Fruit fly (Drosophila melanogaster): Measurements from ENCODE around the gene ORMDL.

Gene ORMDL

DNA sequence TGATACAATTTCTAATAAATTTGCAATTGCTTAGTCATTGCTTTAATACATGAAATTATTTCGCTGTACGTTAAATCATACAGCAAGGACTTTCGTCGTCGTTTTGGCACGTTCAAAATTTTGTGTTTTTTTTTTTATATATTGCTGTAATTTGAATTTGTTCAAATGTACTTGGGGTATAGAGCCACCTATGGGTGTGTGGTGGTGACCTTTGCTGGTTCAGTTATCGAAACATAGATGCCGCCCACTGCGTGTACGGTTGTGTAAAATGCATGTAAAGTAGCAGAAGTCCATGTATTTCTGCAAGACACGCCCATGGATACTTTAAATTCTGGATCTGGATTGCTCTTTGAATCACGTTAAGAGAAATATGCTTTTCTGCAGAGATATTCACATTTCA is 30.8 kb upstream of the ORMDL start (continued):
- peak; percentile 1 for TF ChIP-seq slou (GFP tag; optimal IDR thresholded peaks at IDR 0.05)
- no peak for TF ChIP-seq hth (optimal IDR thresholded peaks at IDR 0.05)
- TF ChIP-seq aop (GFP tag; IDR thresholded peaks at IDR 0.05): peak; percentile 44; the same call in 1 of the 2 replicates
- peak; percentile 53 for TF ChIP-seq NfI (GFP tag; optimal IDR thresholded peaks at IDR 0.05)
- peak; percentile 2 for TF ChIP-seq CG12236 (GFP tag; optimal IDR thresholded peaks at IDR 0.05)
- peak; percentile 77 for TF ChIP-seq CG6791 (GFP tag; IDR thresholded peaks at IDR 0.05; ENCODE audit: partially characterized antibody)
- TF ChIP-seq Doc2 (GFP tag; IDR thresholded peaks at IDR 0.05): no peak
- no peak for TF ChIP-seq CG6765 (GFP tag; optimal IDR thresholded peaks at IDR 0.05)
- no peak for TF ChIP-seq scrt (GFP tag; optimal IDR thresholded peaks at IDR 0.05)
- peak; percentile 72 for TF ChIP-seq Jarid2 (GFP tag; optimal IDR thresholded peaks at IDR 0.05)
- TF ChIP-seq Nf-YC (tag; optimal IDR thresholded peaks at IDR 0.05): peak; percentile 63
- no peak for TF ChIP-seq CG3838 (GFP tag; optimal IDR thresholded peaks at IDR 0.05)
- no peak for TF ChIP-seq CG1529 (GFP tag; optimal IDR thresholded peaks at IDR 0.05)
- peak; percentile 62 for TF ChIP-seq CG9817 (tag; optimal IDR thresholded peaks at IDR 0.05)
- peak; percentile 16 for TF ChIP-seq Max (GFP tag; optimal IDR thresholded peaks at IDR 0.05)
- TF ChIP-seq inv (GFP tag; IDR thresholded peaks at IDR 0.05; ENCODE audit: partially characterized antibody): no peak
- TF ChIP-seq Gsc (GFP tag; IDR thresholded peaks at IDR 0.05): no peak
- no peak for TF ChIP-seq CG12219 (GFP tag; optimal IDR thresholded peaks at IDR 0.05)
- no peak for TF ChIP-seq BtbVII (GFP tag; optimal IDR thresholded peaks at IDR 0.05)
- TF ChIP-seq tll (GFP tag; optimal IDR thresholded peaks at IDR 0.05): peak in 1 of 2 experiments; percentile 53
- TF ChIP-seq CTCF (GFP tag; optimal IDR thresholded peaks at IDR 0.05): peak; percentile 100
- TF ChIP-seq kni (GFP tag; optimal IDR thresholded peaks at IDR 0.05): no peak
- TF ChIP-seq CG3726 (GFP tag; IDR thresholded peaks at IDR 0.05): peak; percentile 18; the same call in 1 of the 3 replicates
- no peak for TF ChIP-seq sima (GFP tag; optimal IDR thresholded peaks at IDR 0.05)
- peak; percentile 87 for TF ChIP-seq Lhr (GFP tag; optimal IDR thresholded peaks at IDR 0.05)
- no peak for TF ChIP-seq Hand (GFP tag; optimal IDR thresholded peaks at IDR 0.05)
- TF ChIP-seq C15 (GFP tag; IDR thresholded peaks at IDR 0.05): no peak
- no peak for TF ChIP-seq hbn (GFP tag; IDR thresholded peaks at IDR 0.05; ENCODE audit: partially characterized antibody)
- TF ChIP-seq caup (GFP tag; optimal IDR thresholded peaks at IDR 0.05; ENCODE audit: severe bottlenecking): peak; percentile 47
- no peak for TF ChIP-seq CG14050 (GFP tag; IDR thresholded peaks at IDR 0.05)
- TF ChIP-seq Tbp (GFP tag; optimal IDR thresholded peaks at IDR 0.05): no peak
- TF ChIP-seq cas (GFP tag; IDR thresholded peaks at IDR 0.05): no peak
- TF ChIP-seq Bdp1 (GFP tag; optimal IDR thresholded peaks at IDR 0.05): no peak
- TF ChIP-seq CG1792 (GFP tag; optimal IDR thresholded peaks at IDR 0.05): peak; percentile 44
- TF ChIP-seq Hsf (GFP tag; optimal IDR thresholded peaks at IDR 0.05): peak; percentile 78
- TF ChIP-seq hb (GFP tag; IDR thresholded peaks at IDR 0.05; ENCODE audit: partially characterized antibody): 0 out of 3 replicates have a peak, but pooled peaks have one; percentile 32
- TF ChIP-seq tx (GFP tag; optimal IDR thresholded peaks at IDR 0.05): peak; percentile 4
- TF ChIP-seq CG10462 (GFP tag; optimal IDR thresholded peaks at IDR 0.05): no peak
- 0 out of 2 replicates have a peak, but pooled peaks have one; percentile 16 for TF ChIP-seq Ada2b (GFP tag; IDR thresholded peaks at IDR 0.05)
- TF ChIP-seq Awh (GFP tag; IDR thresholded peaks at IDR 0.05): no peak
- TF ChIP-seq CG30431 (GFP tag; optimal IDR thresholded peaks at IDR 0.05): peak; percentile 21
- TF ChIP-seq Rx (GFP tag; IDR thresholded peaks at IDR 0.05): peak; percentile 44
- peak; percentile 52 for TF ChIP-seq Mad (GFP tag; optimal IDR thresholded peaks at IDR 0.05)
- no peak for TF ChIP-seq Lim3 (GFP tag; IDR thresholded peaks at IDR 0.05)
- peak; percentile 53 for TF ChIP-seq trem (tag; optimal IDR thresholded peaks at IDR 0.05)
- no peak for TF ChIP-seq CG6654 (GFP tag; optimal IDR thresholded peaks at IDR 0.05)
- no peak for TF ChIP-seq CG43689 (GFP tag; IDR thresholded peaks at IDR 0.05)
- TF ChIP-seq Dek (tag; optimal IDR thresholded peaks at IDR 0.05): peak; percentile 28
- TF ChIP-seq CG2120 (GFP tag; optimal IDR thresholded peaks at IDR 0.05): peak; percentile 64
- no peak for TF ChIP-seq MESR4 (GFP tag; optimal IDR thresholded peaks at IDR 0.05)
- peak; percentile 50 for TF ChIP-seq maf-S (GFP tag; optimal IDR thresholded peaks at IDR 0.05)
- no peak for TF ChIP-seq Drgx (GFP tag; IDR thresholded peaks at IDR 0.05)

Data from whole organism, embryonic.